Worm (Caenorhabditis elegans): ENCODE results near the gene Y54F10AR.1.

Y54F10AR.1 gene

ce11 chrIII:2603671-2604070 lies 28.2 kb upstream of the Y54F10AR.1 start, which contains the start of gene Y71H2B.11:
Gene Y71H2B.11 (plus strand): TSS chrIII:2603971.
- TF ChIP-seq nhr-77 (tag; optimal IDR thresholded peaks at IDR 0.05) (no peak), ztf-4 (tag; optimal IDR thresholded peaks at IDR 0.05) (no peak), nhr-67 (tag; optimal IDR thresholded peaks at IDR 0.05) (no peak), nhr-12 (tag; optimal IDR thresholded peaks at IDR 0.05) (no peak), ceh-82 (tag; optimal IDR thresholded peaks at IDR 0.05) (no peak), skn-1 (tag; optimal IDR thresholded peaks at IDR 0.05) (no peak), mml-1 (tag; optimal IDR thresholded peaks at IDR 0.05) (no peak), zag-1 (tag; optimal IDR thresholded peaks at IDR 0.05) (no peak), elt-1 (tag; optimal IDR thresholded peaks at IDR 0.05) (no peak), pqm-1 (tag; optimal IDR thresholded peaks at IDR 0.05) (no peak)

ce11 chrIII:2598491-2599065 lies 23.1 kb upstream of the Y54F10AR.1 start:
- no peak for TF ChIP-seq nhr-23 (tag; optimal IDR thresholded peaks at IDR 0.05)
- TF ChIP-seq pqm-1 (tag; optimal IDR thresholded peaks at IDR 0.05): no peak
- TF ChIP-seq nhr-11 (tag; optimal IDR thresholded peaks at IDR 0.05): no peak
- TF ChIP-seq unc-39 (tag; optimal IDR thresholded peaks at IDR 0.05): no peak
- no peak for TF ChIP-seq lin-15B (tag; optimal IDR thresholded peaks at IDR 0.05)
- TF ChIP-seq pha-4 (tag; optimal IDR thresholded peaks at IDR 0.05): no peak
- no peak for TF ChIP-seq nhr-25 (tag; optimal IDR thresholded peaks at IDR 0.05)
- TF ChIP-seq nhr-77 (tag; optimal IDR thresholded peaks at IDR 0.05): no peak
- no peak for TF ChIP-seq nhr-67 (tag; optimal IDR thresholded peaks at IDR 0.05)
- TF ChIP-seq mdl-1 (tag; optimal IDR thresholded peaks at IDR 0.05): no peak
- no peak for TF ChIP-seq mml-1 (tag; optimal IDR thresholded peaks at IDR 0.05)
- TF ChIP-seq lin-39 (tag; optimal IDR thresholded peaks at IDR 0.05): no peak
- no peak for TF ChIP-seq ZK546.5 (tag; optimal IDR thresholded peaks at IDR 0.05)
- TF ChIP-seq fkh-10 (GFP tag; optimal IDR thresholded peaks at IDR 0.05): no peak
- TF ChIP-seq nhr-12 (tag; optimal IDR thresholded peaks at IDR 0.05): no peak

DNA sequence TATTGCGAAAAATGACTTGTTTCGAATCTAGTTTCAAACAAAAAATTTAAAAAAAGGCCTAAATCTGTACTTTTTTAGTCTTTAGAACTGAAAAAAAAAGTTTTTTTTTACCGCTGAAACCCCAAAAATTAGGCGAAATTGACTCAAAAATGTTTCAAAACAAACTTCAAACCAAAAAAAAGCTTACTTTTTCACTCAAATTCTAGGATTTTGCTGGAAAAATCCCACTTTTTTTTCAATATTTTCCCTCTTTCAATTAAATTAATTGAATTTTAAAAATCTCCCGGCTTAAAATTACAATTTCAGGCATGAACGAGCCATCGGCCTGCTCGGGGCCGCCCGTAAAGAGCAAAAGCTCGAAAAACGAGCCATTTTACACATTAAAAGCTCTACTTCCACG lies 22.3 kb upstream of the Y54F10AR.1 start, which contains the start of gene mdt-19:
TSS of gene mdt-19 (plus strand) at position 301 of the 400 bp plus-strand sequence.
- TF ChIP-seq nhr-28 (tag; optimal IDR thresholded peaks at IDR 0.05) (no peak), mdl-1 (tag; optimal IDR thresholded peaks at IDR 0.05) (no peak), nhr-67 (tag; optimal IDR thresholded peaks at IDR 0.05) (no peak), ZK546.5 (tag; optimal IDR thresholded peaks at IDR 0.05) (no peak), ceh-9 (tag; optimal IDR thresholded peaks at IDR 0.05) (no peak), nhr-76 (tag; optimal IDR thresholded peaks at IDR 0.05) (no peak), eor-1 (tag; optimal IDR thresholded peaks at IDR 0.05) (no peak)

DNA sequence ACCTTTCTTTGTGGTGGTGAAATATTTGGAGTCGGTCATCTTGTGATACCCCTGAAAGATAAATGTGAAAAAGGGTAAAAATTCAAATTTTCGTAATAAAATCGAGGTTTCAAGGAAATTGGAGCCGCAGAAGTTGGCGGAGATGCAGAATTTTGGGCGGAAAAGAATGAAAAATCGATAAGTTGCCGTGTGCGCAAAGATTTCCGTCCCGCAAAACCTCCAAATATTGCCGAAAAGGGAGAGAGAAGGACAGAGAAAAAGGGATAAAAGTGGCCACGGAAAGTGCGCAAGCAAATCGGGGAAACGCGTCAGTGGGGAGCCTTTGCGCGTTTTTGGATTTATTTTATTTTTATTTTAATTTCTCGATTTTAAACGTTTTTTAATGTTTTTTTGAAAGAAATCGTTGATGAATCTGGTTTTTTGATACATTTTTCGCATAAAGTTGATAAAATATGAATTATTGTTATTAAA lies 21.5 kb upstream of the Y54F10AR.1 start, which contains the start of gene apb-1:
TSS of gene apb-1 (minus strand) at position 51 of the 471 bp plus-strand sequence.
- TF ChIP-seq pqm-1 (tag; optimal IDR thresholded peaks at IDR 0.05): peak; percentile 37
- TF ChIP-seq ceh-82 (tag; optimal IDR thresholded peaks at IDR 0.05): peak; percentile 77
- peak; percentile 86 for TF ChIP-seq ceh-28 (tag; optimal IDR thresholded peaks at IDR 0.05)
- TF ChIP-seq jun-1 (tag; optimal IDR thresholded peaks at IDR 0.05): peak; percentile 28
- peak; percentile 96 for TF ChIP-seq nhr-23 (tag; optimal IDR thresholded peaks at IDR 0.05)
- TF ChIP-seq nfya-1 (tag; optimal IDR thresholded peaks at IDR 0.05; ENCODE audit: insufficient read depth): peak; percentile 94
- no peak for TF ChIP-seq elt-3 (tag; optimal IDR thresholded peaks at IDR 0.05)
- TF ChIP-seq elt-2 (tag; optimal IDR thresholded peaks at IDR 0.05): peak; percentile 51
- no peak for TF ChIP-seq unc-39 (tag; optimal IDR thresholded peaks at IDR 0.05)
- TF ChIP-seq elt-1 (tag; optimal IDR thresholded peaks at IDR 0.05): peak; percentile 42
- no peak for TF ChIP-seq ZK546.5 (tag; optimal IDR thresholded peaks at IDR 0.05)
- TF ChIP-seq nhr-76 (tag; optimal IDR thresholded peaks at IDR 0.05): peak; percentile 5
- TF ChIP-seq pha-4 (tag; optimal IDR thresholded peaks at IDR 0.05): peak; percentile 96
- peak; percentile 21 for TF ChIP-seq ama-1 (optimal IDR thresholded peaks at IDR 0.05)
- no peak for TF ChIP-seq zag-1 (tag; optimal IDR thresholded peaks at IDR 0.05)
- no peak for TF ChIP-seq nhr-12 (tag; optimal IDR thresholded peaks at IDR 0.05)
- peak; percentile 9 for TF ChIP-seq aly-2 (tag; optimal IDR thresholded peaks at IDR 0.05)
- peak; percentile 83 for TF ChIP-seq lin-39 (tag; optimal IDR thresholded peaks at IDR 0.05)
- TF ChIP-seq nhr-77 (tag; optimal IDR thresholded peaks at IDR 0.05): peak; percentile 62
- TF ChIP-seq fkh-10 (GFP tag; optimal IDR thresholded peaks at IDR 0.05): peak; percentile 92
- TF ChIP-seq R02D3.7 (tag; optimal IDR thresholded peaks at IDR 0.05): peak; percentile 86
- TF ChIP-seq egl-5 (tag; optimal IDR thresholded peaks at IDR 0.05): peak; percentile 88
- TF ChIP-seq tbx-2 (tag; optimal IDR thresholded peaks at IDR 0.05): peak; percentile 93
- peak; percentile 85 for TF ChIP-seq snpc-4 (tag; optimal IDR thresholded peaks at IDR 0.05)
- TF ChIP-seq sea-2 (GFP tag; optimal IDR thresholded peaks at IDR 0.05): peak; percentile 90
- peak; percentile 96 for TF ChIP-seq hmg-11 (tag; optimal IDR thresholded peaks at IDR 0.05)
- no peak for TF ChIP-seq nhr-43 (tag; optimal IDR thresholded peaks at IDR 0.05; ENCODE audit: poor library complexity, severe bottlenecking)
- TF ChIP-seq lin-15B (tag; optimal IDR thresholded peaks at IDR 0.05): peak; percentile 91
- peak; percentile 61 for TF ChIP-seq nhr-25 (tag; optimal IDR thresholded peaks at IDR 0.05)
- TF ChIP-seq eor-1 (tag; optimal IDR thresholded peaks at IDR 0.05): no peak
- peak; percentile 12 for TF ChIP-seq skn-1 (tag; optimal IDR thresholded peaks at IDR 0.05)
- no peak for TF ChIP-seq mml-1 (tag; optimal IDR thresholded peaks at IDR 0.05)
- no peak for TF ChIP-seq fkh-2 (tag; optimal IDR thresholded peaks at IDR 0.05)

Data from whole organism, L3 larva.